Worm (Caenorhabditis elegans) whole organism, L1 larva: ENCODE data around the gene ZK470.4.

Source experiments
- ama-1 ChIP-seq: fragments of 150-350 bp; optimal IDR thresholded peaks from 2 replicates; lab custom pipeline; 2014
- fos-1 ChIP-seq: fragments of 150-350 bp; optimal IDR thresholded peaks from 2 replicates; lab custom pipeline; 2014; ENCODE audit warnings: missing biosample characterization, missing genetic modification characterization
- lin-13 ChIP-seq: fragments of 150-350 bp; optimal IDR thresholded peaks from 2 replicates; lab custom pipeline; 2014; ENCODE audit warnings: missing biosample characterization, missing genetic modification reagents, missing genetic modification characterization
- zag-1 ChIP-seq: fragments of 150-350 bp; optimal IDR thresholded peaks from 2 replicates; lab custom pipeline; 2014; ENCODE audit warnings: missing biosample characterization, missing genetic modification characterization

ce11 chrX:4125165-4125803 lies 14.3 kb downstream of the ZK470.4 start:
- no peak for TF ChIP-seq lin-13
- no peak for TF ChIP-seq ama-1 (lab: Kevin White, UChicago)
- no peak for TF ChIP-seq zag-1 (tag; lab: Kevin White, UChicago)
- TF ChIP-seq fos-1 (tag; lab: Kevin White, UChicago): no peak
